Worm (Caenorhabditis elegans) whole organism, L3 larva: Measurements from ENCODE around the gene eri-9.

Experiments
- ZK546.5 ChIP-seq: sonication (generic microtip); optimal IDR thresholded peaks from 2 replicates; lab custom pipeline; 2017; ENCODE audit warnings: missing biosample characterization, missing genetic modification characterization
- aly-2 ChIP-seq: fragments of 150-350 bp; optimal IDR thresholded peaks from 2 replicates; lab custom pipeline; 2014; ENCODE audit warnings: missing biosample characterization, missing genetic modification characterization
- ceh-82 ChIP-seq: fragments of 150-350 bp; optimal IDR thresholded peaks from 2 replicates; lab custom pipeline; 2014; ENCODE audit warnings: missing biosample characterization, missing genetic modification characterization
- daf-12 ChIP-seq: fragments of 150-350 bp; optimal IDR thresholded peaks from 2 replicates; lab custom pipeline; 2014; ENCODE audit warnings: missing biosample characterization, missing genetic modification reagents, missing genetic modification characterization
- lin-39 ChIP-seq: fragments of 150-350 bp; optimal IDR thresholded peaks from 2 replicates; lab custom pipeline; 2018; ENCODE audit warnings: missing biosample characterization, missing genetic modification reagents, missing genetic modification characterization
- lsy-12 ChIP-seq: sonication (generic microtip); optimal IDR thresholded peaks from 2 replicates; lab custom pipeline; 2016; ENCODE audit warnings: mild to moderate bottlenecking, missing genetic modification characterization, missing compliant biosample characterization
- nfya-1 ChIP-seq: sonication (generic microtip); optimal IDR thresholded peaks from 2 replicates; lab custom pipeline; 2017; ENCODE audit warnings: missing genetic modification characterization, mild to moderate bottlenecking, missing compliant biosample characterization, antibody characterized with exemption, moderate library complexity; ENCODE audit not compliant: insufficient read depth
- nhr-237 ChIP-seq: fragments of 150-350 bp; optimal IDR thresholded peaks from 2 replicates; lab custom pipeline; 2014; ENCODE audit warnings: missing biosample characterization, missing genetic modification characterization
- nhr-76 ChIP-seq: fragments of 150-350 bp; sonication (generic microtip); optimal IDR thresholded peaks from 5 replicates; lab custom pipeline; 2014; ENCODE audit warnings: missing biosample characterization, missing genetic modification characterization
- pha-4 ChIP-seq: fragments of 150-350 bp; optimal IDR thresholded peaks from 2 replicates; lab custom pipeline; 2014; ENCODE audit warnings: missing biosample characterization, missing genetic modification reagents, missing genetic modification characterization
- snpc-4 ChIP-seq: fragments of 150-350 bp; optimal IDR thresholded peaks from 2 replicates; lab custom pipeline; 2014; ENCODE audit warnings: missing biosample characterization, missing genetic modification characterization
- tbx-2 ChIP-seq: sonication (generic microtip); optimal IDR thresholded peaks from 2 replicates; lab custom pipeline; 2016; ENCODE audit warnings: mild to moderate bottlenecking, missing genetic modification characterization, missing compliant biosample characterization
- ztf-11 ChIP-seq: fragments of 150-350 bp; optimal IDR thresholded peaks from 2 replicates; lab custom pipeline; 2014; ENCODE audit warnings: missing biosample characterization, missing genetic modification characterization

- no peak for TF ChIP-seq lsy-12 (tag; lab: Kevin White, UChicago)
- no peak for TF ChIP-seq snpc-4
- no peak for TF ChIP-seq ztf-11 (tag; lab: Kevin White, UChicago)
- no peak for TF ChIP-seq daf-12 (tag; lab: Kevin White, UChicago)
- TF ChIP-seq pha-4, result no peak
- TF ChIP-seq nfya-1 (tag; lab: Kevin White, UChicago), result no peak
- TF ChIP-seq tbx-2 (tag; lab: Kevin White, UChicago), result no peak
- no peak for TF ChIP-seq lin-39 (tag; lab: Kevin White, UChicago)
- TF ChIP-seq aly-2 (tag; lab: Kevin White, UChicago), result no peak
- no peak for TF ChIP-seq nhr-76 (tag; lab: Kevin White, UChicago)
- TF ChIP-seq ceh-82, result no peak
- no peak for TF ChIP-seq ZK546.5 (tag; lab: Kevin White, UChicago)
- TF ChIP-seq nhr-237 (tag; lab: Kevin White, UChicago), result no peak
Observed at ce11 chrIII:4937022-4937421, 4.8 kb downstream of the eri-9 start, which contains the start of gene fsn-1.
